Worm (Caenorhabditis elegans): ENCODE measurements around the gene wdr-5.3.

The wdr-5.3 gene

ce11 chrV:10724472-10724871 is 12.4 kb upstream of the wdr-5.3 start:
- TF ChIP-seq flt-1 (GFP tag; IDR thresholded peaks at IDR 0.05) (no peak), T22C8.4 (GFP tag; IDR thresholded peaks at IDR 0.05) (no peak), ref-1 (GFP tag; conservative IDR thresholded peaks at IDR 0.05) (no peak), ztf-23 (GFP tag; IDR thresholded peaks at IDR 0.05) (no peak), ztf-29 (GFP tag; IDR thresholded peaks at IDR 0.05) (no peak), klf-2 (GFP tag; conservative IDR thresholded peaks at IDR 0.05) (no peak), tab-1 (GFP tag; IDR thresholded peaks at IDR 0.05) (no peak), med-1 (GFP tag; optimal IDR thresholded peaks at IDR 0.05; ENCODE audit: insufficient read depth) (no peak), cog-1 (tag; optimal IDR thresholded peaks at IDR 0.05) (no peak)

- no peak for TF ChIP-seq ztf-29 (GFP tag; IDR thresholded peaks at IDR 0.05)
- TF ChIP-seq tab-1 (GFP tag; IDR thresholded peaks at IDR 0.05), result no peak
- no peak for TF ChIP-seq cog-1 (tag; optimal IDR thresholded peaks at IDR 0.05)
- no peak for TF ChIP-seq T22C8.4 (GFP tag; IDR thresholded peaks at IDR 0.05)
- TF ChIP-seq flt-1 (GFP tag; IDR thresholded peaks at IDR 0.05), result no peak
Measured at ce11 chrV:10725424-10725951, 11.4 kb upstream of the wdr-5.3 start.

- no peak for TF ChIP-seq cog-1 (tag; optimal IDR thresholded peaks at IDR 0.05)
- TF ChIP-seq klf-2 (GFP tag; conservative IDR thresholded peaks at IDR 0.05), result no peak
- no peak for TF ChIP-seq T22C8.4 (GFP tag; IDR thresholded peaks at IDR 0.05)
- no peak for TF ChIP-seq ref-1 (GFP tag; conservative IDR thresholded peaks at IDR 0.05)
- no peak for TF ChIP-seq med-1 (GFP tag; optimal IDR thresholded peaks at IDR 0.05; ENCODE audit: insufficient read depth)
Measured at ce11 chrV:10726691-10727090, 10.2 kb upstream of the wdr-5.3 start.

- TF ChIP-seq flt-1 (GFP tag; IDR thresholded peaks at IDR 0.05) (no peak), ztf-23 (GFP tag; IDR thresholded peaks at IDR 0.05) (no peak), ref-1 (GFP tag; conservative IDR thresholded peaks at IDR 0.05) (no peak), ztf-29 (GFP tag; IDR thresholded peaks at IDR 0.05) (no peak), med-1 (GFP tag; optimal IDR thresholded peaks at IDR 0.05; ENCODE audit: insufficient read depth) (no peak), tab-1 (GFP tag; IDR thresholded peaks at IDR 0.05) (no peak), T22C8.4 (GFP tag; IDR thresholded peaks at IDR 0.05) (no peak), cog-1 (tag; optimal IDR thresholded peaks at IDR 0.05) (no peak), klf-2 (GFP tag; conservative IDR thresholded peaks at IDR 0.05) (no peak)
Measured at ce11 chrV:10727651-10728050, 9.3 kb upstream of the wdr-5.3 start.

DNA sequence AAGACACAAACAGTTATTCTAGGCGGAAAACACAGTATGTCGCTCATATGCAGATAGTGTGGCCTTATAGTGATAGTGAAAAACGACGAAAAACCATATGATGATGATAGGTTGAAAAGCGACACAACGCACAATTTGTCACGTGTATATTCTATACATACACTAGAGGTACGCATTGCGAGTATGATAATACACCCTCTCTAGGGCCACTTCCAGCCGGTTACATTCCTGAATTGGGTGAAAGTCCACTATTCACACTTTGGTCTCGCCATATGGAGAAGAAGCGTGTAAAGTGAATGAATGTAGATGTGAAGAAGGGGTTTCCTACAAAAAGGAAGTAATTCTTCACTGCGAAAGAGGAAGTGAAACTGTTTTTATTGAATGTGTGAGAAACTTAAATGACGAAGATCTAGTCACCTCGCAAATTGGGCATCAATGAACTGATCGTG is 7.4 kb upstream of the wdr-5.3 start:
- TF ChIP-seq flt-1 (GFP tag; IDR thresholded peaks at IDR 0.05) (no peak), cog-1 (tag; optimal IDR thresholded peaks at IDR 0.05) (no peak), T22C8.4 (GFP tag; IDR thresholded peaks at IDR 0.05) (no peak), ztf-23 (GFP tag; IDR thresholded peaks at IDR 0.05) (no peak), klf-2 (GFP tag; conservative IDR thresholded peaks at IDR 0.05) (no peak), med-1 (GFP tag; optimal IDR thresholded peaks at IDR 0.05; ENCODE audit: insufficient read depth) (no peak), ztf-29 (GFP tag; IDR thresholded peaks at IDR 0.05) (no peak), tab-1 (GFP tag; IDR thresholded peaks at IDR 0.05) (no peak), ref-1 (GFP tag; conservative IDR thresholded peaks at IDR 0.05) (no peak)

ce11 chrV:10730824-10731416 is 6.0 kb upstream of the wdr-5.3 start:
- TF ChIP-seq ztf-23 (GFP tag; IDR thresholded peaks at IDR 0.05) (no peak), tab-1 (GFP tag; IDR thresholded peaks at IDR 0.05) (no peak), klf-2 (GFP tag; conservative IDR thresholded peaks at IDR 0.05) (no peak), ztf-29 (GFP tag; IDR thresholded peaks at IDR 0.05) (no peak), ref-1 (GFP tag; conservative IDR thresholded peaks at IDR 0.05) (no peak), T22C8.4 (GFP tag; IDR thresholded peaks at IDR 0.05) (no peak), cog-1 (tag; optimal IDR thresholded peaks at IDR 0.05) (no peak), flt-1 (GFP tag; IDR thresholded peaks at IDR 0.05) (no peak), med-1 (GFP tag; optimal IDR thresholded peaks at IDR 0.05; ENCODE audit: insufficient read depth) (no peak)

DNA sequence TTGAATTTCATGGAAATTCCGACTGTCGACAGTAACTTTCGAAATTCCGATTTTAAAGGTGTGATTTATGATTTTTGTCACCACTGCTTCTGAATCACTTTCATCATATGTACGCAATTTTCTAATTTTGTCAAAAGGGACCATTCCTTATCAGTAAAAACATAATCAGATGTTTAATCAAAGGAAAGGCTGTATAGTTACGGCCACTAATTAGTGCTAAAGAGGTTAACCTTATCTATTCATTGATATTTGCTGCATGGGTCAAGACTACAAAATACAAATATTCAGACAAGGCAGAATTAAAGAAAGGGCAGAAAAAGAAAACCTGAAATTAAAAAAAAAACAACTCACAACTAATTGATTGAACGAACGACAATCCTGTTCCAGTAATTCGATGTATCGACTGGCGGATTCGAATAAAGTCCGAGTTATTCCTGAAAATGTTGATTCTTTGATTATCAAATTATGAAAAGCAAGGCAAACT is 4.9 kb upstream of the wdr-5.3 start, which contains the start of gene T28B11.1:
TSS of gene T28B11.1 (minus strand) at position 434 of the 484 bp plus-strand sequence.
- no peak for TF ChIP-seq flt-1 (GFP tag; IDR thresholded peaks at IDR 0.05)
- no peak for TF ChIP-seq tab-1 (GFP tag; IDR thresholded peaks at IDR 0.05)
- no peak for TF ChIP-seq cog-1 (tag; optimal IDR thresholded peaks at IDR 0.05)
- no peak for TF ChIP-seq klf-2 (GFP tag; conservative IDR thresholded peaks at IDR 0.05)
- TF ChIP-seq med-1 (GFP tag; optimal IDR thresholded peaks at IDR 0.05; ENCODE audit: insufficient read depth), result no peak
- no peak for TF ChIP-seq ztf-23 (GFP tag; IDR thresholded peaks at IDR 0.05)
- TF ChIP-seq ztf-29 (GFP tag; IDR thresholded peaks at IDR 0.05), result no peak
- TF ChIP-seq ref-1 (GFP tag; conservative IDR thresholded peaks at IDR 0.05), result no peak
- no peak for TF ChIP-seq T22C8.4 (GFP tag; IDR thresholded peaks at IDR 0.05)

DNA sequence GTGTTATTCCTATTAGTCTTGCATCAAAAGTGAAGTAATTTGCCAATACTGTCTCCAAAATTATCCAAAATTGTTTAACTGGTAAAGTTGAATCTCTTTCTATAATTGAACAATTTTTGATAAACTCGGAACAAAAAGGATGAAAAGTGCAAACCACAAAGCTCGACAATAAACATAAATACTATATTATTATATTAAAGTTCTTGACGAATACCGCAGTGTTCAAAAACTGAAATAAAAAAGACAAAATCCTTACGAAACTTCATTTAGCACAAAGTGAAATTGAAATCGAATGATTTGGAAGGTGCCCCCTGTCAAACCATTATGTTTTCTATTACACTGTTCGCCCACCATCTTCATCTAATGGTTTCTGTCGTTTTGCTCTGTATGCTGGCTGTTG is 4.4 kb downstream of the wdr-5.3 start, which contains the start of gene ZC302.3:
TSS of gene ZC302.3 (minus strand) at position 101 of the 400 bp plus-strand sequence.
- TF ChIP-seq cog-1 (tag; optimal IDR thresholded peaks at IDR 0.05) (no peak), ztf-29 (GFP tag; IDR thresholded peaks at IDR 0.05) (no peak), T22C8.4 (GFP tag; IDR thresholded peaks at IDR 0.05) (no peak), tab-1 (GFP tag; IDR thresholded peaks at IDR 0.05) (no peak), klf-2 (GFP tag; conservative IDR thresholded peaks at IDR 0.05) (no peak), ref-1 (GFP tag; conservative IDR thresholded peaks at IDR 0.05) (no peak), med-1 (GFP tag; optimal IDR thresholded peaks at IDR 0.05; ENCODE audit: insufficient read depth) (no peak), flt-1 (GFP tag; IDR thresholded peaks at IDR 0.05) (no peak), ztf-23 (GFP tag; IDR thresholded peaks at IDR 0.05) (no peak)

DNA sequence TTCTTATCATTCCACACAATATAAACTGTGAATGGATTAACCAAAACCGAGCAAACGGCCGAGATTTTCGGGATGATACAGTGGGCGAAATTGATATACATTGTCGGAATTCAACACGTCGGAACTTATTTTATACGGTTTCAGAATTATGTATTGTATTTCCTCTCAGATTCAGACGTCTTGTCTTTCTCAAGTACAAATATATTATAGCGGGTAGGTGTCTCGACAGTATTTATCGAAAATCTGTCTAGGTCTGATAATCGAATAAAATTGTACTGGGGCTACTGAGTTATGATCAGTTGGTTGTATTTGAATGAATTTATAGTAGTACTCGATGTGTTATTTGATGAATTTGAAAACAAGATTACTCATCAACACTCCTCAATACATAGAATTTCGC is 6.7 kb downstream of the wdr-5.3 start, which contains the start of gene srj-22:
TSS of gene srj-22 (minus strand) at position 101 of the 400 bp plus-strand sequence.
- TF ChIP-seq flt-1 (GFP tag; IDR thresholded peaks at IDR 0.05), result no peak
- no peak for TF ChIP-seq ztf-23 (GFP tag; IDR thresholded peaks at IDR 0.05)
- TF ChIP-seq ref-1 (GFP tag; conservative IDR thresholded peaks at IDR 0.05), result no peak
- TF ChIP-seq cog-1 (tag; optimal IDR thresholded peaks at IDR 0.05), result no peak
- TF ChIP-seq med-1 (GFP tag; optimal IDR thresholded peaks at IDR 0.05; ENCODE audit: insufficient read depth), result no peak
- no peak for TF ChIP-seq ztf-29 (GFP tag; IDR thresholded peaks at IDR 0.05)
- no peak for TF ChIP-seq klf-2 (GFP tag; conservative IDR thresholded peaks at IDR 0.05)
- no peak for TF ChIP-seq T22C8.4 (GFP tag; IDR thresholded peaks at IDR 0.05)
- no peak for TF ChIP-seq tab-1 (GFP tag; IDR thresholded peaks at IDR 0.05)
